5 worm cellular contexts compared by ENCODE assay signal in the genomic region with DNA sequence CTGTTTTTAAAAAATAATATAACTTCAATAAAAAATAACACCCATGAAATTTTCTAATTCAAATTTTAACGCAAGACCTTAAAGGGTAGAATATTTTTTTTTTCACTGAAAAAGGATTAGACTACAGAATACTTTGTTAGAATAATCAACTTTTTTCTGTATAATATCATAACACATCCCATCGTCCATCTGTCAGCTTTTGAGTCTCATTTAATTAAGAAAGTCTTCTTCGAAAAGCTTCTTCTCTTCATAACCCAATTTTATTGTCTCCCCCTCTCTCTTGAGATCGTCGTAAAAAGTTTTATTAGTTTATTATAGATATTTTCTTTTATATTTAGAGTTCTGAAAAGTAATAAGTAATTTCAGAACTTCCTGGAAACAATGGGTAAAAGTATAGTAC.
TF ChIP-seq lines count a peak whose summit lies in the region.

No protein-coding gene starts in this region.

TF ChIP-seq in whole organism, L1 larva, 84 proteins besides CTCF, POLR2A, EP300 and RAD21:
- TF ChIP-seq mep-1 (tag; optimal IDR thresholded peaks at IDR 0.05; lab: Kevin White, UChicago) (no peak), nhr-12 (tag; optimal IDR thresholded peaks at IDR 0.05; lab: Kevin White, UChicago) (no peak), ceh-82 (tag; optimal IDR thresholded peaks at IDR 0.05; lab: Kevin White, UChicago) (no peak), xbp-1 (tag; optimal IDR thresholded peaks at IDR 0.05; lab: Kevin White, UChicago) (no peak), nhr-11 (tag; optimal IDR thresholded peaks at IDR 0.05; lab: Kevin White, UChicago) (no peak), aha-1 (tag; optimal IDR thresholded peaks at IDR 0.05; lab: Kevin White, UChicago) (no peak), lsy-2 (tag; optimal IDR thresholded peaks at IDR 0.05; lab: Kevin White, UChicago) (no peak), lin-14 (GFP tag; optimal IDR thresholded peaks at IDR 0.05; lab: Kevin White, UChicago) (peak; percentile 1)

TF ChIP-seq in whole organism, L3 larva, 47 proteins besides CTCF, POLR2A, EP300 and RAD21:
- no peak for TF ChIP-seq eor-1 (tag; optimal IDR thresholded peaks at IDR 0.05; lab: Kevin White, UChicago)
- no peak for TF ChIP-seq mml-1 (tag; optimal IDR thresholded peaks at IDR 0.05; lab: Kevin White, UChicago)
- TF ChIP-seq ama-1 (optimal IDR thresholded peaks at IDR 0.05; lab: Kevin White, UChicago): no peak
- peak; percentile 5 for TF ChIP-seq fkh-10 (GFP tag; optimal IDR thresholded peaks at IDR 0.05; lab: Kevin White, UChicago)
- no peak for TF ChIP-seq ZK546.5 (tag; optimal IDR thresholded peaks at IDR 0.05; lab: Kevin White, UChicago)

TF ChIP-seq in whole organism, L4 larva, 104 proteins besides CTCF, POLR2A, EP300 and RAD21:
- TF ChIP-seq ces-1 (GFP tag; optimal IDR thresholded peaks at IDR 0.05; lab: Kevin White, UChicago) (peak; percentile 60), attf-4 (tag; optimal IDR thresholded peaks at IDR 0.05; lab: Kevin White, UChicago) (no peak), lin-15B (tag; optimal IDR thresholded peaks at IDR 0.05; lab: Kevin White, UChicago) (no peak), nhr-76 (tag; optimal IDR thresholded peaks at IDR 0.05; lab: Kevin White, UChicago) (no peak)

TF ChIP-seq in whole organism, late embryonic, 69 proteins besides CTCF, POLR2A, EP300 and RAD21:
- TF ChIP-seq eyg-1 (tag; optimal IDR thresholded peaks at IDR 0.05; lab: Kevin White, UChicago): no peak
- peak; percentile 77 for TF ChIP-seq unc-42 (tag; optimal IDR thresholded peaks at IDR 0.05; lab: Kevin White, UChicago)
- TF ChIP-seq ceh-22 (tag; optimal IDR thresholded peaks at IDR 0.05; lab: Kevin White, UChicago): no peak
- no peak for TF ChIP-seq C38D4.7 (GFP tag; optimal IDR thresholded peaks at IDR 0.05; lab: Kevin White, UChicago)
- TF ChIP-seq elt-4 (tag; optimal IDR thresholded peaks at IDR 0.05; lab: Kevin White, UChicago): no peak

TF ChIP-seq in whole organism, mixed stage, embryonic, 35 proteins besides CTCF, POLR2A, EP300 and RAD21:
- no peak for TF ChIP-seq elt-3 (tag; optimal IDR thresholded peaks at IDR 0.05; lab: Kevin White, UChicago)
- peak; percentile 96 for TF ChIP-seq ces-1 (GFP tag; optimal IDR thresholded peaks at IDR 0.05; lab: Kevin White, UChicago)
